Fruit fly (Drosophila melanogaster) whole organism, wandering third instar larva: Measurements from ENCODE around the gene CG31122.

Source experiments
- Abd-B ChIP-seq: fragments of >200 bp; optimal IDR thresholded peaks from 2 replicates; lab custom pipeline; 2017; ENCODE audit warnings: missing biosample characterization, missing genetic modification characterization
- CG32264 ChIP-seq: fragments of 200-800 bp; sonication (Bioruptor generic); optimal IDR thresholded peaks from 2 replicates; lab custom pipeline; 2016; ENCODE audit warnings: missing biosample characterization, missing genetic modification characterization
- CrebA ChIP-seq: fragments of 200-800 bp; sonication (Bioruptor generic); optimal IDR thresholded peaks from 2 replicates; lab custom pipeline; 2016; ENCODE audit warnings: missing biosample characterization, mild to moderate bottlenecking, missing genetic modification characterization, borderline replicate concordance
- Dfd ChIP-seq: fragments of >200 bp; optimal IDR thresholded peaks from 2 replicates; lab custom pipeline; 2017; ENCODE audit warnings: missing biosample characterization, missing genetic modification characterization
- GATAd ChIP-seq: sonication (Bioruptor generic); optimal IDR thresholded peaks from 2 replicates; lab custom pipeline; 2016; ENCODE audit warnings: missing biosample characterization, missing genetic modification characterization
- HLH106 ChIP-seq: fragments of 200-800 bp; optimal IDR thresholded peaks from 3 replicates; lab custom pipeline; 2019; ENCODE audit warnings: missing biosample characterization, mild to moderate bottlenecking, missing genetic modification characterization, moderate library complexity
- Hnf4 ChIP-seq: fragments of 200-800 bp; sonication (Bioruptor generic); optimal IDR thresholded peaks from 2 replicates; lab custom pipeline; 2016; ENCODE audit warnings: missing biosample characterization, mild to moderate bottlenecking, missing genetic modification characterization
- Hr83 ChIP-seq: fragments of 200-300 bp; sonication (Bioruptor generic); optimal IDR thresholded peaks from 2 replicates; lab custom pipeline; 2016; ENCODE audit warnings: missing biosample characterization, mild to moderate bottlenecking, missing genetic modification characterization, moderate library complexity; ENCODE audit not compliant: poor library complexity, severe bottlenecking
- Jra ChIP-seq: sonication (Bioruptor generic); optimal IDR thresholded peaks from 2 replicates; lab custom pipeline; 2016; ENCODE audit warnings: missing biosample characterization, missing genetic modification characterization
- Mio ChIP-seq: sonication (Bioruptor generic); optimal IDR thresholded peaks from 2 replicates; lab custom pipeline; 2016; ENCODE audit warnings: missing biosample characterization, missing genetic modification characterization
- Myc ChIP-seq: fragments of >200 bp; optimal IDR thresholded peaks from 2 replicates; lab custom pipeline; 2017
- OdsH ChIP-seq: fragments of 200-800 bp; sonication (Bioruptor generic); optimal IDR thresholded peaks from 2 replicates; lab custom pipeline; 2016; ENCODE audit warnings: missing biosample characterization, mild to moderate bottlenecking, missing genetic modification characterization
- Rel ChIP-seq, 2 experiments: fragments of 200-800 bp; sonication (Bioruptor generic) in 1 of 2; optimal IDR thresholded peaks; 2 replicates in 1 of 2; 3 replicates in 1 of 2; lab custom pipeline; 2016 to 2019; ENCODE audit warnings: mild to moderate bottlenecking in 2 of 2, missing biosample characterization in 2 of 2, missing genetic modification characterization in 2 of 2, moderate library complexity in 1 of 2
- Sp1 ChIP-seq: fragments of 200-800 bp; sonication (Bioruptor generic); optimal IDR thresholded peaks from 3 replicates; lab custom pipeline; 2019; ENCODE audit warnings: missing biosample characterization, mild to moderate bottlenecking, missing genetic modification characterization, moderate library complexity
- Vsx2 ChIP-seq: fragments of 200-300, 225-300 bp; sonication (Bioruptor generic); optimal IDR thresholded peaks from 2 replicates; lab custom pipeline; 2018; ENCODE audit warnings: missing biosample characterization, missing genetic modification characterization; ENCODE audit not compliant: partially characterized antibody
- br ChIP-seq: fragments of 200-800 bp; sonication (Bioruptor generic); optimal IDR thresholded peaks from 2 replicates; lab custom pipeline; 2016; ENCODE audit warnings: missing biosample characterization, missing genetic modification characterization
- dl ChIP-seq, 2 experiments: fragments of 175-275, 200-275 bp in 1 of 2; fragments of 200-275 bp in 1 of 2; sonication (Bioruptor generic); optimal IDR thresholded peaks; lab custom pipeline; 2018; ENCODE audit warnings: mild to moderate bottlenecking in 2 of 2, missing biosample characterization in 2 of 2, missing genetic modification characterization in 2 of 2, moderate library complexity in 2 of 2; ENCODE audit not compliant: partially characterized antibody in 2 of 2, insufficient read depth in 1 of 2
- dmrt93B ChIP-seq: fragments of 200-800 bp; sonication (Bioruptor generic); optimal IDR thresholded peaks from 2 replicates; lab custom pipeline; 2018; ENCODE audit warnings: missing biosample characterization, mild to moderate bottlenecking, missing genetic modification characterization
- dsf ChIP-seq: sonication (Bioruptor generic); optimal IDR thresholded peaks from 2 replicates; lab custom pipeline; 2016; ENCODE audit warnings: missing biosample characterization, missing genetic modification characterization, borderline replicate concordance
- ey ChIP-seq: fragments of 200-800 bp; sonication (Bioruptor generic); optimal IDR thresholded peaks from 2 replicates; lab custom pipeline; 2016; ENCODE audit warnings: missing biosample characterization, missing genetic modification characterization
- foxo ChIP-seq, 2 experiments: fragments of 200-800 bp; sonication (Bioruptor generic); optimal IDR thresholded peaks; 2 replicates in 1 of 2; 3 replicates in 1 of 2; lab custom pipeline; 2016 to 2017; ENCODE audit warnings: missing biosample characterization in 2 of 2, missing genetic modification characterization in 2 of 2
- fru ChIP-seq: fragments of 200-800 bp; sonication (Bioruptor generic); optimal IDR thresholded peaks from 3 replicates; lab custom pipeline; 2016; ENCODE audit warnings: missing biosample characterization, mild to moderate bottlenecking, missing genetic modification characterization
- h ChIP-seq: fragments of 200-800 bp; sonication (Bioruptor generic); optimal IDR thresholded peaks from 3 replicates; lab custom pipeline; 2016; ENCODE audit warnings: missing biosample characterization, mild to moderate bottlenecking, missing genetic modification characterization
- jim ChIP-seq: fragments of 175-275, 200-325 bp; sonication (Bioruptor generic); optimal IDR thresholded peaks from 2 replicates; lab custom pipeline; 2016; ENCODE audit warnings: missing biosample characterization, mild to moderate bottlenecking, missing genetic modification characterization
- lola ChIP-seq: fragments of >200 bp; optimal IDR thresholded peaks from 2 replicates; lab custom pipeline; 2017; ENCODE audit warnings: missing biosample characterization, missing genetic modification characterization
- psq ChIP-seq: fragments of 200-800 bp; sonication (Bioruptor generic); optimal IDR thresholded peaks from 3 replicates; lab custom pipeline; 2017; ENCODE audit warnings: missing biosample characterization, mild to moderate bottlenecking, missing genetic modification characterization, moderate library complexity
- rgr ChIP-seq: fragments of 200-800 bp; sonication (Bioruptor generic); optimal IDR thresholded peaks from 3 replicates; lab custom pipeline; 2016; ENCODE audit warnings: missing biosample characterization, mild to moderate bottlenecking, missing genetic modification characterization
- sv ChIP-seq: fragments of 200-800 bp; sonication (Bioruptor generic); optimal IDR thresholded peaks from 3 replicates; lab custom pipeline; 2016; ENCODE audit warnings: missing biosample characterization, missing genetic modification characterization
- tai ChIP-seq: sonication (Bioruptor generic); optimal IDR thresholded peaks from 2 replicates; lab custom pipeline; 2016; ENCODE audit warnings: missing biosample characterization, missing genetic modification characterization
- usp ChIP-seq: fragments of >200 bp; optimal IDR thresholded peaks from 2 replicates; lab custom pipeline; 2017; ENCODE audit warnings: missing biosample characterization, missing genetic modification characterization
- woc ChIP-seq: sonication (Bioruptor generic); optimal IDR thresholded peaks from 2 replicates; lab custom pipeline; 2016; ENCODE audit warnings: missing biosample characterization, mild to moderate bottlenecking, missing genetic modification characterization

Gene CG31122

DNA sequence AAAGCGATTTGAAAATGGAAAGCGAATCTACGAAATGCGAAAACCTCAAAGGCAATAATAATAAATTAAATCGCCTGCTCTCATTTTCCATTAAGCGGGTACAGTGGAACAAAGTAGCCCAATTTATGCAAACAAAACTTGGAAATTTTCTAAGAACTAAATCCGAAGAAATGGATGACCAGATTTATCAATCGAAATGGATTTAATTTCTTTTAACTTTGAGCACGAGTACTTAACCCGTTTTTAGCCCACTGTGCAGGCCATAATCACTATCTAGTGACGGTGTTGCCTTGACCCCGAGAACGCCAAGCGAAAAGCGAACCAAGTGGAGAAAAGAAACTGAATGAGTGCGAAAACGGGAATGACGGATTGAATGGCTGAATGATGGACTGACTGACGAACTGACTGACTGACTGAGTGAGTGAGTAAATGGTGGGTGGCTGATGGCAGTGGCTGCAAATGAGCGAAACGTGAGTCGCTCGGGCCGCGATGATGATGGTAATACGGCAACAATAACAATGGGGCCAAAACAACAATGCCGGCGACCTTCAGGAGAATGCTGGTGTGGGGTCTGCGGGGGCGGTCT lies 43.6 kb upstream of the CG31122 start:
- no peak for TF ChIP-seq jim (GFP tag; lab: Kevin White, UChicago)
- no peak for TF ChIP-seq Jra (GFP tag; lab: Kevin White, UChicago)
- no peak for TF ChIP-seq Dfd (GFP tag; lab: Kevin White, UChicago)
- peak; percentile 32 for TF ChIP-seq woc
- TF ChIP-seq HLH106 (tag; lab: Kevin White, UChicago) = peak; percentile 39
- peak; percentile 68 for TF ChIP-seq Hnf4 (GFP tag; lab: Kevin White, UChicago)
- TF ChIP-seq GATAd (GFP tag; lab: Kevin White, UChicago) = no peak
- no peak for TF ChIP-seq CG32264
- peak; percentile 61 for TF ChIP-seq OdsH (GFP tag; lab: Kevin White, UChicago)
- peak; percentile 69 for TF ChIP-seq h (GFP tag; lab: Kevin White, UChicago)
- TF ChIP-seq sv = peak; percentile 18
- TF ChIP-seq Mio (GFP tag; lab: Kevin White, UChicago) = no peak
- TF ChIP-seq br = peak; percentile 66
- no peak for TF ChIP-seq Vsx2
- peak; percentile 20 for TF ChIP-seq dmrt93B (GFP tag; lab: Kevin White, UChicago)
- peak; percentile 2 for TF ChIP-seq Sp1 (GFP tag; lab: Kevin White, UChicago)
- no peak for TF ChIP-seq usp (GFP tag; lab: Kevin White, UChicago)
- TF ChIP-seq foxo (GFP tag; optimal IDR thresholded peaks at IDR 0.05; lab: Kevin White, UChicago) = peak in 1 of 2 experiments; percentile 77
- peak; percentile 61 for TF ChIP-seq psq (GFP tag; lab: Kevin White, UChicago)
- no peak for TF ChIP-seq Myc
- no peak for TF ChIP-seq Hr83 (GFP tag; lab: Kevin White, UChicago)
- no peak for TF ChIP-seq lola (GFP tag; lab: Kevin White, UChicago)
- peak; percentile 60 for TF ChIP-seq ey (GFP tag; lab: Kevin White, UChicago)
- no peak for TF ChIP-seq CrebA
- peak; percentile 81 for TF ChIP-seq fru (GFP tag; lab: Kevin White, UChicago)
- peak; percentile 70 for TF ChIP-seq rgr
- no peak for TF ChIP-seq dsf (GFP tag; lab: Kevin White, UChicago)
- TF ChIP-seq, all 38 proteins: peak for 14

DNA sequence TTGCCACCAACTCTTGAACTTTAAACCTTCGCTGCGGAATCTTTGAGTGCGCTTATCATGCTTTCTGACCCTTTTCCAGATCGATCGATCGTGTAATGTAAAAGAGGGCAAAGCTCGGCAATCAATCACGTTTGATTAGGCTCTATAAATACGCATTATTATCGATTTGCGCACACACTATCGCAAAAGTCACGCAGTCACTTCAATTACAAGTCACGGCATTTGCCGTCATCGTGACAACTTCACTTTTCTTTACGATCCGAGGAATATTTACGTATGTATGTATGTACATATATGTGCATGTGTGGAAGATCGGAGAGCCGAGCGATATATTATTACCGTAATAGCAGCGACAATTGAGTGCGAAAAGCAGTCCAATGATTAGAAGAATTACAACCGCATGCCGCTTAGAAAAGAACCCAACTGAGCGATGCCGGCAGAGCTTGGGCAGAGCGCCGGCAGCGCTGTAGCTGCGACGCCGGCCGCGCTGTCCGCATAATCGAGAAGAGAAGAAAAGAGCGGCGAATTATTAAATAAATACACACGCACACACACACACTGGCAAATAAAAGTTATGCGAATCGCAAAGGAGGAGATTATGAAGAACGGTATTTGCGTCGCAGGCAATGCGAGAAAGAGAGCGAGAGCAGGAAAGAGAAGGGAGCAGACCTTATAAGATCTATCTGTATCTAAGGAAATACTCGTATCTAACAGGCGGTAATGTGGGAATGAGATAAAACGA lies 37.4 kb upstream of the CG31122 start:
- TF ChIP-seq fru (GFP tag; lab: Kevin White, UChicago) (peak; percentile 5), dl (GFP tag; optimal IDR thresholded peaks at IDR 0.05; lab: Kevin White, UChicago; ENCODE audit: insufficient read depth in 1 of 2, partially characterized antibody in 2 of 2) (peak in 1 of 2 experiments; percentile 4), Mio (GFP tag; lab: Kevin White, UChicago) (no peak), dsf (GFP tag; lab: Kevin White, UChicago) (no peak)

DNA sequence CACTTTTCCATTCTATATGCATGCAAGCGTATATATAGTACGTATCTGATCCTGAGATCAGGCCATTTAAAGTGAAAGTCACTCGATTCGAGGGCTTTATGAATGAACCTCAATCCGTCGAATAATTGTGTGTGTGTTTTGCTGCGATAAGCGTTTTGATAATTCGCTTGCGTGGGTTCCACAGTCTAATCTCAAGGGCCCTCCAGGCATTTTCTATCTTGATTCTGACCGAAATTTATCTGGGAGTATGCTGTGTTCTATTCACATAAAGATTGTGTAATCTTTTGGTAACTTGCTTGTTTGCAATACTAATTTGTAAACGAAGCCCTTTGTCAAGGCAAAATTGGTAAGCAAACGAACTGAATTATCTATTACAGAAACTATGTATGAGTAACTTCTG lies 36.5 kb upstream of the CG31122 start:
- no peak for TF ChIP-seq Hnf4 (GFP tag; lab: Kevin White, UChicago)
- no peak for TF ChIP-seq Myc
- TF ChIP-seq Mio (GFP tag; lab: Kevin White, UChicago) = no peak
- no peak for TF ChIP-seq psq (GFP tag; lab: Kevin White, UChicago)
- no peak for TF ChIP-seq tai (GFP tag; lab: Kevin White, UChicago)
- TF ChIP-seq Vsx2 = no peak
- no peak for TF ChIP-seq dl (GFP tag; optimal IDR thresholded peaks at IDR 0.05; lab: Kevin White, UChicago; ENCODE audit: insufficient read depth in 1 of 2, partially characterized antibody in 2 of 2)
- TF ChIP-seq Sp1 (GFP tag; lab: Kevin White, UChicago) = no peak
- TF ChIP-seq dsf (GFP tag; lab: Kevin White, UChicago) = no peak
- no peak for TF ChIP-seq CG32264
- TF ChIP-seq Rel (GFP tag; optimal IDR thresholded peaks at IDR 0.05; lab: Kevin White, UChicago) = no peak
- TF ChIP-seq Rel (tag; optimal IDR thresholded peaks at IDR 0.05; lab: Kevin White, UChicago) = no peak
- TF ChIP-seq Abd-B (GFP tag; lab: Kevin White, UChicago) = no peak
- TF ChIP-seq foxo (GFP tag; optimal IDR thresholded peaks at IDR 0.05; lab: Kevin White, UChicago) = no peak
- TF ChIP-seq GATAd (GFP tag; lab: Kevin White, UChicago) = no peak
